Fruit fly (Drosophila melanogaster) whole organism, adult: Measurements from ENCODE around the gene CG9586.

Experiments
- CG11617 ChIP-seq: fragments of 200-800 bp; sonication (Bioruptor generic); optimal IDR thresholded peaks from 2 replicates; lab custom pipeline; 2017; ENCODE audit warnings: mild to moderate bottlenecking, missing biosample characterization, missing genetic modification reagents, missing genetic modification characterization
- CG1620 ChIP-seq: fragments of 200-800 bp; sonication (Bioruptor generic); optimal IDR thresholded peaks from 2 replicates; lab custom pipeline; 2016; ENCODE audit warnings: missing biosample characterization, missing genetic modification characterization
- CG33017 ChIP-seq: fragments of 200-800 bp; sonication (Bioruptor generic); optimal IDR thresholded peaks from 2 replicates; lab custom pipeline; 2018; ENCODE audit warnings: missing biosample characterization, mild to moderate bottlenecking, missing genetic modification characterization, moderate library complexity
- CG5204 ChIP-seq: fragments of 200-800 bp; sonication (Bioruptor generic); optimal IDR thresholded peaks from 2 replicates; lab custom pipeline; 2016; ENCODE audit warnings: missing biosample characterization, missing genetic modification characterization
- Clk ChIP-seq: fragments of 200-800 bp; sonication (Bioruptor generic); optimal IDR thresholded peaks from 2 replicates; lab custom pipeline; 2017; ENCODE audit warnings: missing biosample characterization, missing genetic modification characterization
- Mnt ChIP-seq: fragments of 200-800 bp; sonication (Bioruptor generic); optimal IDR thresholded peaks from 2 replicates; lab custom pipeline; 2016; ENCODE audit warnings: missing biosample characterization, mild to moderate bottlenecking, missing genetic modification characterization
- cic ChIP-seq: fragments of 200-800 bp; sonication (Bioruptor generic); optimal IDR thresholded peaks from 2 replicates; lab custom pipeline; 2017; ENCODE audit warnings: missing biosample characterization, mild to moderate bottlenecking, missing genetic modification characterization, moderate library complexity
- cnc ChIP-seq, 2 experiments: fragments of >200 bp; optimal IDR thresholded peaks; 2 replicates each; lab custom pipeline; 2017
- ovo ChIP-seq: fragments of 200-800 bp; sonication (Bioruptor generic); optimal IDR thresholded peaks from 2 replicates; lab custom pipeline; 2016; ENCODE audit warnings: missing biosample characterization, missing genetic modification characterization
- pad ChIP-seq: fragments of 200-800 bp; sonication (Bioruptor generic); optimal IDR thresholded peaks from 3 replicates; lab custom pipeline; 2017; ENCODE audit warnings: missing biosample characterization, missing genetic modification characterization, mild to moderate bottlenecking, moderate library complexity, missing genetic modification reagents
- tj ChIP-seq: fragments of 200-800 bp; sonication (Bioruptor generic); optimal IDR thresholded peaks from 3 replicates; lab custom pipeline; 2017; ENCODE audit warnings: missing biosample characterization, mild to moderate bottlenecking, missing genetic modification characterization, moderate library complexity

DNA sequence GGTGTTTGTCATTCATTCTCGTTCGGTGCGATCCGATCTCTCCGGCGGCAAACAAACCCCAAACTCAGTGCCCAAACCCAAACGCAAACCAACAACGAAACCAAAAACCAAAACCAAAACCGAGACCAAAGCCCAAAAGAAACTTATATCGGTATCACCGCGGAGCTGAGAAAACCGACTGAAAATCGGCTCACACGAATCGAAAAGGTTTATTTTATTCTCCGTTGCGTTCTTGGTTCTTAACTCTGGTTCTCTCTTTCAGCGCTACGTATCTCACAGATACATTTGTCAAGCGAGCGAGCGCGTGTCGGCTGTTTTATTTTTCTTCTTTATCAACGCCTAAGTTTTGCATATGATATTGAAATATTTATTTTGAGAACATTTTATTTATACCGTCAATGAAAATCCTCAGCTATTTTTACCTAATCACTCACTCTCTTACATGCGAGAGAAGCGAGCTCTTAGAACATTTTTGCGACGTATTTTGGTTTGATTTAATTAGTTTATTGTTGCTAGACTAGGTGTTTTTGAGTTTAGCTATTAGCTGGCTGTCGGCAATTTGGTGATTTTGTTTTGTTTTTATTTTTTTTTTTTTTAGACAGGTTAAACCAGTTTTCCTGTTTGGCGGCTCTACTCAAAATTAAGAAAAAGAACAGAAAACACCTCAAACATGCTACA lies 12.3 kb upstream of the CG9586 start:
- TF ChIP-seq pad (GFP tag; lab: Kevin White, UChicago): no peak
- no peak for TF ChIP-seq CG1620 (GFP tag; lab: Kevin White, UChicago)
- TF ChIP-seq CG11617: no peak
- no peak for TF ChIP-seq CG33017 (tag; lab: Kevin White, UChicago)
- no peak for TF ChIP-seq tj (GFP tag; lab: Kevin White, UChicago)
- TF ChIP-seq cnc (optimal IDR thresholded peaks at IDR 0.05; lab: Kevin White, UChicago): no peak
- no peak for TF ChIP-seq cic (GFP tag; lab: Kevin White, UChicago)
- no peak for TF ChIP-seq CG5204 (GFP tag; lab: Kevin White, UChicago)
- no peak for TF ChIP-seq ovo
- TF ChIP-seq Mnt (GFP tag; lab: Kevin White, UChicago): no peak
- no peak for TF ChIP-seq Clk
